Worm (Caenorhabditis elegans) whole organism, midembryonic: ENCODE results near the gene ZK688.4.

ENCODE experiments used
- cog-1 ChIP-seq: sonication (generic microtip); optimal IDR thresholded peaks from 2 replicates; lab custom pipeline; 2016; ENCODE audit warnings: missing genetic modification characterization, missing compliant biosample characterization
- flt-1 ChIP-seq: fragments of 200-800 bp; sonication (Bioruptor generic); IDR thresholded peaks from 2 replicates; pipeline ENCODE4 v1.3.6; 2022; ENCODE audit warnings: missing genetic modification characterization, missing compliant biosample characterization
- klf-2 ChIP-seq: fragments of 200-800 bp; sonication (Bioruptor generic); conservative IDR thresholded peaks from 2 replicates; pipeline ENCODE4 v1.3.6; 2022; ENCODE audit warnings: missing genetic modification reagents, missing genetic modification characterization, missing compliant biosample characterization
- med-1 ChIP-seq: sonication (generic microtip); optimal IDR thresholded peaks from 2 replicates; lab custom pipeline; 2017; ENCODE audit warnings: missing genetic modification characterization, mild to moderate bottlenecking, missing compliant biosample characterization, antibody characterized with exemption, missing genetic modification reagents; ENCODE audit not compliant: insufficient read depth
- ref-1 ChIP-seq: fragments of 200-800 bp; sonication (Bioruptor generic); conservative IDR thresholded peaks from 2 replicates; pipeline ENCODE4 v1.3.6; 2022; ENCODE audit warnings: missing genetic modification reagents, missing genetic modification characterization, missing compliant biosample characterization
- tab-1 ChIP-seq: fragments of 200-800 bp; sonication (Bioruptor generic); IDR thresholded peaks from 2 replicates; pipeline ENCODE4 v1.3.6; 2022; ENCODE audit warnings: missing genetic modification characterization, missing compliant biosample characterization
- ztf-23 ChIP-seq: fragments of 200-800 bp; sonication (Bioruptor generic); IDR thresholded peaks from 2 replicates; pipeline ENCODE4 v1.3.6; 2022; ENCODE audit warnings: missing genetic modification reagents, missing genetic modification characterization, missing compliant biosample characterization
- ztf-29 ChIP-seq: fragments of 200-800 bp; sonication (Bioruptor generic); IDR thresholded peaks from 2 replicates; pipeline ENCODE4 v1.3.6; 2022; ENCODE audit warnings: missing genetic modification reagents, missing genetic modification characterization, missing compliant biosample characterization

ce11 chrIII:7900733-7901132, 5.9 kb downstream of the ZK688.4 start, which contains the start of gene best-24:
- TF ChIP-seq ref-1 (GFP tag; lab: Robert Waterston, UW) (no peak), cog-1 (tag; lab: Kevin White, UChicago) (no peak), med-1 (no peak), tab-1 (GFP tag; lab: Robert Waterston, UW) (no peak), flt-1 (no peak), ztf-23 (GFP tag; lab: Robert Waterston, UW) (no peak), klf-2 (no peak), ztf-29 (GFP tag; lab: Robert Waterston, UW) (no peak)
